Worm (Caenorhabditis elegans): ENCODE data around the gene cnep-1.

DNA sequence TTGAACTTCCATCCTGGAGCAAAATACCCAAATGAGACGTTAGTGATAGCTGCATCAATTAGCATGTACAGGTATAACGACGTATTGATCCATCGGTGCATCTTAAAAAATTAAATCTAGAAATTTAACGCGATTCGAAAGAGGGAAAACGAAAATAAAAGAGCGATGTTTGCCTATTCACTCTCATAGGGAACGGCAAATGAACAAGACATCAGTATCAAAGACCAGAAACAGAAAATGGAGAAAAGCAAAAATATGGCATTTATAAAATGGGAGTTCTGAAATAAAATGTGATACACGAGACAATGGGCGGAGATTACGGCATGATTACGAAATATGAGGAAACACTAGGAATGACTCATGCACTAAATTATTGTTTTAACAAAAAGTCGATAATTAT, 46.2 kb downstream of the cnep-1 start, which contains the start of gene haf-2:
- TF ChIP-seq R02D3.7 (tag; optimal IDR thresholded peaks at IDR 0.05) (no peak), nhr-12 (tag; optimal IDR thresholded peaks at IDR 0.05) (no peak), hmg-11 (tag; optimal IDR thresholded peaks at IDR 0.05) (no peak), unc-62 (GFP tag; optimal IDR thresholded peaks at IDR 0.05) (no peak), elt-2 (tag; optimal IDR thresholded peaks at IDR 0.05) (peak; percentile 11), nhr-237 (tag; optimal IDR thresholded peaks at IDR 0.05) (no peak), aly-2 (tag; optimal IDR thresholded peaks at IDR 0.05) (no peak), pha-4 (tag; optimal IDR thresholded peaks at IDR 0.05) (no peak), nhr-67 (tag; optimal IDR thresholded peaks at IDR 0.05) (no peak), ama-1 (optimal IDR thresholded peaks at IDR 0.05) (no peak)

Data from whole organism, L3 larva.